Worm (Caenorhabditis elegans) whole organism, mixed stage, embryonic: ENCODE measurements around the gene F46F5.11.
"Not testable (repeated sequence)": the region's sequence is repeated elsewhere in the genome, so short reads cannot be mapped to it uniquely, and the experiment has no call there.

Experiments
- M03D4.4 ChIP-seq: sonication (generic microtip); optimal IDR thresholded peaks from 2 replicates; lab custom pipeline; 2017; ENCODE audit warnings: mild to moderate bottlenecking, missing genetic modification characterization, missing compliant biosample characterization
- bed-3 ChIP-seq: fragments of 200-800 bp; sonication (Bioruptor generic); optimal IDR thresholded peaks from 3 replicates; lab custom pipeline; 2018; ENCODE audit warnings: mild to moderate bottlenecking, missing genetic modification characterization, moderate library complexity, missing compliant biosample characterization
- blmp-1 ChIP-seq: fragments of 150-350 bp; optimal IDR thresholded peaks from 2 replicates; lab custom pipeline; 2014; ENCODE audit warnings: missing biosample characterization, missing genetic modification characterization
- cnd-1 ChIP-seq: fragments of 200-800 bp; sonication (Bioruptor generic); optimal IDR thresholded peaks from 2 replicates; lab custom pipeline; 2018; ENCODE audit warnings: mild to moderate bottlenecking, missing genetic modification characterization, missing compliant biosample characterization
- elt-1 ChIP-seq: sonication (generic microtip); optimal IDR thresholded peaks from 2 replicates; lab custom pipeline; 2017; ENCODE audit warnings: missing genetic modification characterization, mild to moderate bottlenecking, missing compliant biosample characterization, antibody characterized with exemption, moderate library complexity, borderline replicate concordance; ENCODE audit not compliant: insufficient read depth
- flh-1 ChIP-seq: fragments of 200-800 bp; sonication (Bioruptor generic); optimal IDR thresholded peaks from 2 replicates; lab custom pipeline; 2018; ENCODE audit warnings: mild to moderate bottlenecking, missing genetic modification characterization, moderate library complexity, missing compliant biosample characterization
- lin-32 ChIP-seq: fragments of 200-800 bp; sonication (Bioruptor generic); optimal IDR thresholded peaks from 2 replicates; lab custom pipeline; 2018; ENCODE audit warnings: mild to moderate bottlenecking, missing genetic modification characterization, missing compliant biosample characterization
- lsy-2 ChIP-seq: fragments of 150-350 bp; optimal IDR thresholded peaks from 2 replicates; lab custom pipeline; 2014; ENCODE audit warnings: missing biosample characterization, missing genetic modification characterization
- mab-5 ChIP-seq: fragments of 150-350 bp; optimal IDR thresholded peaks from 2 replicates; lab custom pipeline; 2014; ENCODE audit warnings: missing biosample characterization, missing genetic modification characterization
- mls-2 ChIP-seq: sonication (generic microtip); optimal IDR thresholded peaks from 2 replicates; lab custom pipeline; 2016; ENCODE audit warnings: mild to moderate bottlenecking, missing genetic modification characterization, moderate library complexity, missing compliant biosample characterization
- nhr-12 ChIP-seq: fragments of 150-350 bp; optimal IDR thresholded peaks from 2 replicates; lab custom pipeline; 2014; ENCODE audit warnings: missing biosample characterization, missing genetic modification characterization
- nhr-2 ChIP-seq: fragments of 150-350 bp; optimal IDR thresholded peaks from 2 replicates; lab custom pipeline; 2014; ENCODE audit warnings: missing biosample characterization, missing genetic modification characterization
- nhr-237 ChIP-seq: fragments of 150-350 bp; optimal IDR thresholded peaks from 2 replicates; lab custom pipeline; 2014; ENCODE audit warnings: missing biosample characterization, missing genetic modification characterization
- pha-4 ChIP-seq: fragments of 150-350 bp; optimal IDR thresholded peaks from 2 replicates; lab custom pipeline; 2018; ENCODE audit warnings: missing biosample characterization, missing genetic modification reagents, missing genetic modification characterization
- sem-2 ChIP-seq: fragments of 200-800 bp; sonication (Bioruptor generic); optimal IDR thresholded peaks from 2 replicates; lab custom pipeline; 2018; ENCODE audit warnings: mild to moderate bottlenecking, missing genetic modification characterization, missing compliant biosample characterization
- sptf-1 ChIP-seq: sonication (generic microtip); optimal IDR thresholded peaks from 2 replicates; lab custom pipeline; 2017; ENCODE audit warnings: mild to moderate bottlenecking, missing genetic modification characterization, moderate library complexity, missing compliant biosample characterization
- unc-120 ChIP-seq: sonication (generic microtip); optimal IDR thresholded peaks from 2 replicates; lab custom pipeline; 2017; ENCODE audit warnings: missing genetic modification characterization, missing compliant biosample characterization; ENCODE audit not compliant: poor library complexity, severe bottlenecking
- unc-62 ChIP-seq: fragments of 150-350 bp; optimal IDR thresholded peaks from 2 replicates; lab custom pipeline; 2014; ENCODE audit warnings: missing biosample characterization, missing genetic modification reagents, missing genetic modification characterization
- zip-8 ChIP-seq: fragments of 150-350 bp; optimal IDR thresholded peaks from 2 replicates; lab custom pipeline; 2014; ENCODE audit warnings: missing biosample characterization, missing genetic modification characterization

Gene F46F5.11

DNA sequence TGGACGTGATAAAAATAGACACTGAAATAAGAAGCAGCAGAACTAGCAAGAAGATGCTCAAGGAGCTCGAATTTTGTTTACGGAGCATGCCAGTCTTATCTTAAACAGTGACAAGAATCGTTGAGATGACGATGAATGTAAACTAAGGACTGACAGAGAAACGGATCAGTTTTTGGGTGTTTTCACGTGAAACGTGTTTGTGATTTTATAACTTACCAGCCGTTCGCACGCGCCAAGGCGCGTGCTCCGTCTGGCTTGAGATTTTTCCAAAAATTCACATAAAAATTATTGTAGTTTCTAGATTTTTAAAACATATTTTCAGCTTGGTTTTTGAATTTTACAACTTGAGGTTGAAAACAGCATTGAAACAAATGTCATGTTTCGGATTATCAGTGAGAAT lies 42.0 kb downstream of the F46F5.11 start, which contains the start of gene F28A10.5:
Gene F28A10.5 (minus strand): TSS at position 101 of the 400 bp plus-strand sequence.
- not testable (repeated sequence) for TF ChIP-seq nhr-2; lin-32; blmp-1 (tag; lab: Kevin White, UChicago)

DNA sequence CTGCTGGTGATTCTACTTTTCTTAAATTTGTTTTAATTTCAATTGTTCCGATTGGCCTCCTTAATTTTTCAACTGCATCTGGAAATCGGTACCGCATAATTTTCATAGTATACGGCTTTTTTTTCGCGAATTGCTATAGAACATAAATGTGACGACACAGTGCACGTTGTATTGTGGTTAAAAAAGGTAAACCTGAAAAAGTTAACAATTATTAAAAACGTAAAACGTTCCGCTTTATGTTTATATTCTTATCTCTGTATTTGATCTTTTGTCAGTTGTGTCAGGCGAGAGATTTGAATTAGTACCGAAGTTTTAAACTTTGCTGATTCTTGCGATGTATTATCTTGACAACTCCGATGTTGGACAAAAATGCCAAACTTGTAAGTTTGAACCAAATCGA lies 53.0 kb downstream of the F46F5.11 start, which contains the start of gene Y46B2A.4:
Gene Y46B2A.4 (plus strand): TSS at position 301 of the 400 bp plus-strand sequence.
- TF ChIP-seq mls-2 (tag; lab: Kevin White, UChicago) (no peak), unc-120 (tag; lab: Kevin White, UChicago) (no peak), bed-3 (GFP tag; lab: Kevin White, UChicago) (no peak), flh-1 (GFP tag; lab: Kevin White, UChicago) (no peak), mab-5 (no peak), zip-8 (tag; lab: Kevin White, UChicago) (no peak), sptf-1 (tag; lab: Kevin White, UChicago) (no peak), lin-32 (no peak), pha-4 (tag; lab: Kevin White, UChicago) (no peak), unc-62 (no peak), lsy-2 (no peak), M03D4.4 (tag; lab: Kevin White, UChicago) (no peak), nhr-237 (tag; lab: Kevin White, UChicago) (no peak), nhr-12 (no peak), sem-2 (GFP tag; lab: Kevin White, UChicago) (no peak), cnd-1 (tag; lab: Kevin White, UChicago) (no peak), elt-1 (tag; lab: Kevin White, UChicago) (no peak)
- TF ChIP-seq, all 35 proteins: peak for 0
